Worm (Caenorhabditis elegans): ENCODE measurements around the gene cyk-3.

cyk-3 gene

DNA sequence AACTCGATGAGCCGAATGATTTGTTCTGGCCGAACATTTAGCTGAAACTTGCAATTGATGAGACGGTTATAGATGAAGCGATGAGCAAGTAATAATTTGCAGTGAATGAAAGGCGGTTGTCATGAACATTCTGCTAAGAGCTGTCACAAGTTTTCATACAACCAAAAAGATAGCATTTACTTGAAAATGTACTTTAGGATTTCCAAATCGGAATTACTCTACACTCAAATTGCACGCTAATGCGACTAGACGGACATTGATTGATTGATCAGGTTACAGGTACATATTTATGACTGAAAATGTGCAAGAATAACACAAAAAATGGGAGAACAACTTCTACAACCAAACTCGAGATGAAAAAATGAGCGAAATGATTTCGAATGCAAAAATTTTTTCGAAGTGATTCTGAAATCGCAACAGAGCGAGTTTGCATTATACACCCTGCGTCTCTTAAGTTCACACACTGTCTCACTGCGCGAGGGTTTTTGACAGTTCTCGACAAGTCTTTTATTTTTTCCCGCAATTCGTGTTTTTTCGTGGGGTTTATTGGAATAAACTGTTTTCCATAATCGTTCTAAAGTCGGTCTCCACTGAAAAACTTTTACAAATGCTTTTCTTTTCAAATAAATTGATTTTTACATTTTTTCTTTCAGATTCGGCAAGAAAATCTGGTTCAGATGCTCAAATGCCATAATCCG is at the start of gene cyk-3, which contains the start of gene npp-10:
cyk-3 (plus strand) TSS at position 648 of the 698 bp plus-strand sequence.
npp-10 (minus strand) TSS at position 51 of the 698 bp plus-strand sequence.
- TF ChIP-seq tab-1 (GFP tag; IDR thresholded peaks at IDR 0.05) (no peak), cog-1 (tag; optimal IDR thresholded peaks at IDR 0.05) (no peak), flt-1 (GFP tag; IDR thresholded peaks at IDR 0.05) (no peak), ref-1 (GFP tag; conservative IDR thresholded peaks at IDR 0.05) (no peak), klf-2 (GFP tag; conservative IDR thresholded peaks at IDR 0.05) (no peak), T22C8.4 (GFP tag; IDR thresholded peaks at IDR 0.05) (no peak), med-1 (GFP tag; optimal IDR thresholded peaks at IDR 0.05; ENCODE audit: insufficient read depth) (no peak), ztf-29 (GFP tag; IDR thresholded peaks at IDR 0.05) (no peak), ztf-23 (GFP tag; IDR thresholded peaks at IDR 0.05) (no peak)

DNA sequence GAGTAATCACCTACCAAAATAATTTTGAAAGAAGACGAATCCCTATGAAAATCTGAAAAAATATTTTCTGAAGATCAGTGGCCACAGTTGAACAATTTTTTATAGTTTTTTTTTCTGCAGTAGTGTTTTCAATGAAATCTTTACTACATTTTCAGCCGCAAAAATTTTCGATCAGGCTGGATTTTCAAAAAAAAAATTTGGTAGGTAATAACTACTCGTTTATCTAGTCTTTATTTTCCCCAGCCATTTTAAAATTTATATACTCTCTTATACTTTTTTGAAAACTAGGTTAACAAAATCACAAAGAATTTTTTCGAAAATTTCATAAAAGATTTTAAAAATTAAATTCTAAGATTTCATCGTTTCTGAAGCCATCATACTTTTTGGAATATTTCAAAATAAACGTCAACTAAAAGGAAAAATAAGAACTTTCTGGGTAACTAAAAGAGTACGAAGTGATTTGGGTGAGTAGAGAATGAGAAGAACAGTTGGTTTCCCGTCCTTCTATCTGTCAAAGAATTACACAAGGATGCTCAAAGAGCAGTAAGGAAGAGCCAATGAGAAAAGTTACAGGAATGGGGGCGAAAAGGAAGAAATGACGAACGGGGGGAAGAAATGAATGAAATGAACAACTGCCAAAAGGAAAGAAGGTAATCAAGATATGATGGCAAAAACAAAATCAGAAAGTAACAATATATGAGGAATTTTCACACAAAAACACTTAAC is 44.8 kb upstream of the cyk-3 start, which contains the start of gene mlp-1:
mlp-1 (minus strand) TSS at position 51 of the 726 bp plus-strand sequence.
- no peak for TF ChIP-seq ref-1 (GFP tag; conservative IDR thresholded peaks at IDR 0.05)
- no peak for TF ChIP-seq flt-1 (GFP tag; IDR thresholded peaks at IDR 0.05)
- no peak for TF ChIP-seq med-1 (GFP tag; optimal IDR thresholded peaks at IDR 0.05; ENCODE audit: insufficient read depth)
- no peak for TF ChIP-seq T22C8.4 (GFP tag; IDR thresholded peaks at IDR 0.05)
- TF ChIP-seq klf-2 (GFP tag; conservative IDR thresholded peaks at IDR 0.05): no peak
- TF ChIP-seq cog-1 (tag; optimal IDR thresholded peaks at IDR 0.05): no peak
- no peak for TF ChIP-seq ztf-29 (GFP tag; IDR thresholded peaks at IDR 0.05)
- no peak for TF ChIP-seq ztf-23 (GFP tag; IDR thresholded peaks at IDR 0.05)
- no peak for TF ChIP-seq tab-1 (GFP tag; IDR thresholded peaks at IDR 0.05)

DNA sequence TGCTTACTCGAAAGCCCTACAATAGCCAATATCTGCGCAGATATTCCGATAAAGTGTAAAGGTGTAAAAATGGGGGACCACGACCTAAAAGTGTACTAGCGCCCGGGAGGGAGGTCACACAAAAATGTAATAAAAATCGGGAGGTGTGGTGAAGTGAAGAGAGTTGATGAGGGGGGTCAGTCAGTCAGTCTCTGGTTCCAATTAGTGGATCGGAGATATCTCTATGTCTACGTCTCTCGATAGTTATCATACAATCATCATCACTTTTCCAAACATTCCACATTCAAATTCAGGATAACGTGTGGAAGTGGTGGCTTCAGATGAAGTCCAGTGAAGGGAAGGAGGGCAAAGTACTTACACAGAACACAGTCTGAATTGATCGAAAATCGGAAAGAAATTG is 43.9 kb upstream of the cyk-3 start:
- TF ChIP-seq klf-2 (GFP tag; conservative IDR thresholded peaks at IDR 0.05) (no peak), ztf-29 (GFP tag; IDR thresholded peaks at IDR 0.05) (no peak), T22C8.4 (GFP tag; IDR thresholded peaks at IDR 0.05) (no peak), cog-1 (tag; optimal IDR thresholded peaks at IDR 0.05) (no peak), tab-1 (GFP tag; IDR thresholded peaks at IDR 0.05) (no peak), ztf-23 (GFP tag; IDR thresholded peaks at IDR 0.05) (no peak), med-1 (GFP tag; optimal IDR thresholded peaks at IDR 0.05; ENCODE audit: insufficient read depth) (no peak), flt-1 (GFP tag; IDR thresholded peaks at IDR 0.05) (no peak), ref-1 (GFP tag; conservative IDR thresholded peaks at IDR 0.05) (no peak)

DNA sequence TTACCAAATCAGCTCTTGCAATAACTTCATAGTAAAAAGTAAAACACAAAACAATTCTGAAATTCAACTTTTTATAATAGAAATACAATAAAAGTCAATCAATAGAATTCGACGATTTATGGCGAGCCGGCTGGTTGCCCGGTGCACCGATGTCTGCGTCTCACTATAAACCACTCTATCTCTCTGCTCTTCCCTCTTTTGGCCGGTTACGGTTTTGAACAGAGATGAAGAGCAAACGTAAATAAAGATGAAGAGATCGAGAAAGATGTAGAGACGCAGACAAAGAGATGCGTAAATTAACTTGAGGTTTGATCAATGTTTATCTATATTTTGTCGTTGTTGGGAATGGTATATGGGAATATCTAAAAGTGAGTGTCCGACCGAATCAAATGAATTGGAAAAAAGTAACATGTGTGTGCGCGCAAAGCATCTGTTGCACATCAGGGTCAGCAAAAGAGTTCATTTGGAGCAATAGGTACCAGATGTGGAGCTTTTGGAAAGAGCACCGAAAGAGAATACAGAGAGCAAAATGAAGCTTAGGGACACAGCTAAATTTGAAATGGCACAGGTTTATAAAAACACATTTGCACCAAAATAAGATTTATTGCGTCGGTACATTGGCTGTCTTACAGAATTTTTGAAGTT is 39.6 kb upstream of the cyk-3 start:
- TF ChIP-seq ztf-29 (GFP tag; IDR thresholded peaks at IDR 0.05) (no peak), T22C8.4 (GFP tag; IDR thresholded peaks at IDR 0.05) (no peak), med-1 (GFP tag; optimal IDR thresholded peaks at IDR 0.05; ENCODE audit: insufficient read depth) (no peak), ztf-23 (GFP tag; IDR thresholded peaks at IDR 0.05) (no peak), klf-2 (GFP tag; conservative IDR thresholded peaks at IDR 0.05) (no peak), ref-1 (GFP tag; conservative IDR thresholded peaks at IDR 0.05) (no peak)

DNA sequence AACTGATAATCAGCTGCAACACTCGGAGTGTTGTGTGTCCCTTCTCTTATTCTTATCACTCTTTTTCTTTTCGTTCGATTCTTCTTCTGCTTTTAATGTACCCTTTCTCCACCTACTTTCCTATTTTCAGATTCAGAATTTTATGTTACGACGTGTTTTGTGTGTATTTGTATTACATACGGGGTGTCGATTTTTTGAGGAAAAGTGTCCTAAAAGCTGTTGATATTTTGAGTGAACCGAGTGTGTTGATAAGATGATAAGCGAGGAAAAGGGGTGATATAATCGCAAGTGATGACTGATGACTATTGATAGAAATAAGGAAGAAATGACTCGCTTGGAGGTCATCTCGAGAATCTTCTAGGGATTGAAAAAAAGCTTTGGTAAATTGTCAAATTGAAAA is 38.6 kb upstream of the cyk-3 start:
- TF ChIP-seq tab-1 (GFP tag; IDR thresholded peaks at IDR 0.05) (no peak), ztf-23 (GFP tag; IDR thresholded peaks at IDR 0.05) (no peak), ztf-29 (GFP tag; IDR thresholded peaks at IDR 0.05) (no peak), cog-1 (tag; optimal IDR thresholded peaks at IDR 0.05) (no peak), klf-2 (GFP tag; conservative IDR thresholded peaks at IDR 0.05) (no peak), med-1 (GFP tag; optimal IDR thresholded peaks at IDR 0.05; ENCODE audit: insufficient read depth) (no peak), ref-1 (GFP tag; conservative IDR thresholded peaks at IDR 0.05) (no peak), flt-1 (GFP tag; IDR thresholded peaks at IDR 0.05) (no peak), T22C8.4 (GFP tag; IDR thresholded peaks at IDR 0.05) (no peak)

DNA sequence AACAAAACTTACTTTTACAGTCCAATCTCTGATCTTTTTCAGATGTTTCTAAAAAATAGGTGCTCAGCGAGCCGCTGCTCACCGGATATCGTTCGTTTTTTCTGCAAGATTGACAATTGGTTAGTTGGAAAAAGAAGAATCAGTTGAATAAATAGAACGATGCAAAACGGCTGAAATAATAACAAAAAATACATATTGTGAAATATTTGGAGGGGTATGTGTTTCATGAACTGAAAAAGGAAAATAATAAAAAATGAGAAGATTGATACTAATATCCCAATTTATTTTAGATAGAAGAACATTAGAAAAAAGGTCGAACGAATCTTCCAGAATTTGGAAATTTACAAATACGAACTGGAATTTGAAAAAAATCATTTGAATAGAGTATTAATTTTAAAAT is 37.9 kb upstream of the cyk-3 start, which contains the start of gene frm-2:
frm-2 (minus strand) TSS at position 101 of the 400 bp plus-strand sequence.
- TF ChIP-seq T22C8.4 (GFP tag; IDR thresholded peaks at IDR 0.05): no peak
- TF ChIP-seq tab-1 (GFP tag; IDR thresholded peaks at IDR 0.05): no peak
- no peak for TF ChIP-seq klf-2 (GFP tag; conservative IDR thresholded peaks at IDR 0.05)
- TF ChIP-seq med-1 (GFP tag; optimal IDR thresholded peaks at IDR 0.05; ENCODE audit: insufficient read depth): no peak
- TF ChIP-seq flt-1 (GFP tag; IDR thresholded peaks at IDR 0.05): no peak

DNA sequence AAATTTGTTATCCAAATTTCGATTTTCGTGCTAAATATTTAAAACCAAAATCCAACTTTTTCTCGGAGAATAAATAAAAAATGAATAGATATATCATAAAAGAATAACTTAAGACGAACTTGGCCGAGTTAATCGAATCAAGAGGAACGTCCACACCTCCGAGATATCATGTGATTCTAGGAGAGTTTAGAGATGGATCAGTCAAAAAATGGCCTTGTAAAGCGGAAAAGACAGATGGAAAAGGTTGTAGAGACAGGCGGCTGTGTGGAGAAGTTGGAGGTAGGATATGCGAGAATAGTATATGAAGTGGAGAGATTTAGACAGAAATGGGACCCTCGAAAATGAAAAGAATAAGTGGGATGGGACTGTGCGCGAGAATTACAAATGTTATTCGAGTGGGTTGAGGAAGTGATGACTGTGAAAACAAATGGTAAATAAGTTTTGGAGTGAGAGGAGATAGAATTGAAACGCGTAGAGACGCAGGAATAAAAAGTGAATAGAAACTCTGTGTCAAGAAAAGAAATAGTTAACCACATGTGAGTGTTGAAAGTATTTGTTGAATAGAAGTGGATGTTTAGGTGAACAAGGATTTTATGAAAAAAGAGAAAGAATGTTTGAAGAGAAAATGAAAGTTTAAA is 37.1 kb upstream of the cyk-3 start:
- TF ChIP-seq med-1 (GFP tag; optimal IDR thresholded peaks at IDR 0.05; ENCODE audit: insufficient read depth) (no peak), ztf-23 (GFP tag; IDR thresholded peaks at IDR 0.05) (no peak)

DNA sequence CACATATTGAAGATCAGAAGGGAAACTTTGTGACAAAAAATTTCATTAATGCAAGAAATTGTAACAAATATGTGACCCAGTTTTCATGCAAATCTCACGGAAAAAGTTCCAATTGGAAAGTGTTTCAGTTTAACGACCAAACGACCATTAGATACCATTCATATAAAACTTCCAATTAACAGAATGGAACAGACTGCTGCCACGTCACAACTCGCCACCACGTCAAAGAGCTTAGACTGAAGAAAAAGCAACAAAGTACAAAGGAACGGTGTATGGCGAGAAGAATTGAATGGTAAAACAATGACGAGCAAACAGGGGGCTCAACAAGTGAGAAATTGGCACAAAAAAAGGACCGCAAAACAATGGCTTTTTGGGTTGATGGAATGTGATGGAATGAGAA is 34.6 kb upstream of the cyk-3 start, which contains the start of gene T04C9.3:
T04C9.3 (plus strand) TSS at position 301 of the 400 bp plus-strand sequence.
- TF ChIP-seq klf-2 (GFP tag; conservative IDR thresholded peaks at IDR 0.05): no peak
- TF ChIP-seq tab-1 (GFP tag; IDR thresholded peaks at IDR 0.05): no peak
- TF ChIP-seq ztf-29 (GFP tag; IDR thresholded peaks at IDR 0.05): no peak
- no peak for TF ChIP-seq ref-1 (GFP tag; conservative IDR thresholded peaks at IDR 0.05)
- no peak for TF ChIP-seq flt-1 (GFP tag; IDR thresholded peaks at IDR 0.05)
- TF ChIP-seq T22C8.4 (GFP tag; IDR thresholded peaks at IDR 0.05): no peak
- no peak for TF ChIP-seq ztf-23 (GFP tag; IDR thresholded peaks at IDR 0.05)
- TF ChIP-seq med-1 (GFP tag; optimal IDR thresholded peaks at IDR 0.05; ENCODE audit: insufficient read depth): no peak
- TF ChIP-seq cog-1 (tag; optimal IDR thresholded peaks at IDR 0.05): no peak

DNA sequence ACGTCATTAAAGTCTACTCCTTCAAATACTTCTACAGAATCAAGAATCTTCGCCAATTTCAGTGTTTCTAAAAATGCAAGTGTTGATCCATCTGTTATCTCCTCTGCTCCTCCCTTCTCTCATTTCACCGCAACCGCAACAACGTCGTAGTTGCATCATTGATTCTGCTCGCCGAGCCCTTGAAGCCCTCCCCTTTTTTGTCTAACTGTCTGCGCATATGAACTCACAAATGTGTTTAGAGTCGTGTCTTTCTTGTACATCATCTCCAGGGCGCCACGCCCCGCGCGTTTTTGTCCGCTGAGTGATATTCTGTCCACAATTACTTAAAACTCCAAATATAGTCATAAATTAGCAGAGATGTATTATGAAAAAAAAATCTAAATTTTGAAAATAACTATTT is 31.9 kb upstream of the cyk-3 start:
- TF ChIP-seq flt-1 (GFP tag; IDR thresholded peaks at IDR 0.05) (no peak), ztf-29 (GFP tag; IDR thresholded peaks at IDR 0.05) (no peak), tab-1 (GFP tag; IDR thresholded peaks at IDR 0.05) (no peak), klf-2 (GFP tag; conservative IDR thresholded peaks at IDR 0.05) (no peak), ref-1 (GFP tag; conservative IDR thresholded peaks at IDR 0.05) (no peak), ztf-23 (GFP tag; IDR thresholded peaks at IDR 0.05) (no peak), cog-1 (tag; optimal IDR thresholded peaks at IDR 0.05) (no peak), med-1 (GFP tag; optimal IDR thresholded peaks at IDR 0.05; ENCODE audit: insufficient read depth) (no peak), T22C8.4 (GFP tag; IDR thresholded peaks at IDR 0.05) (no peak)

Data from whole organism, midembryonic.